Fruit fly (Drosophila melanogaster) whole organism, prepupa: ENCODE results near the gene CG13842.

Experiments
- CG6276 ChIP-seq: fragments of 200-800 bp; sonication (Bioruptor generic); optimal IDR thresholded peaks from 2 replicates; lab custom pipeline; 2017; ENCODE audit warnings: missing biosample characterization, mild to moderate bottlenecking, missing genetic modification characterization
- CG6854 ChIP-seq: fragments of 200-800 bp; sonication (Bioruptor generic); optimal IDR thresholded peaks from 2 replicates; lab custom pipeline; 2017; ENCODE audit warnings: missing biosample characterization, mild to moderate bottlenecking, missing genetic modification characterization
- Ets96B ChIP-seq: fragments of 200-800 bp; optimal IDR thresholded peaks from 2 replicates; lab custom pipeline; 2019; ENCODE audit warnings: missing biosample characterization, mild to moderate bottlenecking, missing genetic modification characterization, moderate library complexity
- Met ChIP-seq: fragments of 200-800 bp; sonication (Bioruptor generic); optimal IDR thresholded peaks from 3 replicates; lab custom pipeline; 2016; ENCODE audit warnings: missing biosample characterization, missing genetic modification characterization
- spab ChIP-seq: fragments of 200-800 bp; sonication (Bioruptor generic); optimal IDR thresholded peaks from 2 replicates; lab custom pipeline; 2017; ENCODE audit warnings: missing biosample characterization, mild to moderate bottlenecking, missing genetic modification characterization, missing genetic modification reagents
- vri ChIP-seq: fragments of 200-800 bp; sonication (Bioruptor generic); optimal IDR thresholded peaks from 3 replicates; lab custom pipeline; 2016; ENCODE audit warnings: missing biosample characterization, mild to moderate bottlenecking, missing genetic modification characterization

DNA sequence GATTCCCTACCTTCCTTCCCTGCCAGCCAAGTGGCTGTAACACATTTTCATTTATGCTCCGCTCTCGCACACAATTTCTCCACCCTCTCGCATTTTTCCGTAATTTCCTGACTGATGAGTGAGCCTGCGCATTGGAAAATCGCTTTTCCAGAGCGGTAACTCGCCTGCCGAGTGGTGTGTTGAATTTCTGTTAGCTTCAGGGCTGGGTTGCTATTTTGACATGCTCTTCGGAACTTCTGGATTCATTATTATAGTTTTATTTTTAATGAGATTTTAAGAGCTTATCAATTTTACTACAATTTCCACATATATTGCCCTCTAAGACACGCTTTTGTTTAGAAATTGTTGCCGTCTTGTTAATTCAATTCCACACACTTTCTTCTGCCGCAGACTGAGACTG lies 45.9 kb upstream of the CG13842 start:
- TF ChIP-seq CG6854 (no peak), Met (no peak), Ets96B (tag; lab: Kevin White, UChicago) (no peak), CG6276 (no peak), vri (GFP tag; lab: Kevin White, UChicago) (no peak), spab (GFP tag; lab: Kevin White, UChicago) (no peak)
